1 fruit fly cellular context compared by ENCODE assay signal in genomic region chr3R:12406235-12407196, dm6.
TF ChIP-seq lines count a peak whose summit lies in the region.

TSS of gene CG5167 (plus strand) at chr3R:12406532.

TF ChIP-seq in whole organism, embryonic, 481 proteins besides CTCF, POLR2A, EP300 and RAD21 (continued from another document):
- TF ChIP-seq prd (optimal IDR thresholded peaks at IDR 0.05; lab: Kevin White, UChicago): no peak
- TF ChIP-seq prd (GFP tag; IDR thresholded peaks at IDR 0.05; lab: Robert Waterston, UW): no peak
- no peak for TF ChIP-seq ab (GFP tag; optimal IDR thresholded peaks at IDR 0.05; lab: Kevin White, UChicago)
- TF ChIP-seq tx (GFP tag; optimal IDR thresholded peaks at IDR 0.05; lab: Kevin White, UChicago): no peak
- TF ChIP-seq CG15696 (tag; optimal IDR thresholded peaks at IDR 0.05; lab: Kevin White, UChicago): peak; percentile 39
- TF ChIP-seq unc-4 (GFP tag; IDR thresholded peaks at IDR 0.05; lab: Robert Waterston, UW; ENCODE audit: partially characterized antibody): peak; percentile 39; the same call in 1 of the 2 replicates
- TF ChIP-seq NC2α (GFP tag; optimal IDR thresholded peaks at IDR 0.05; lab: Kevin White, UChicago): no peak
- TF ChIP-seq CG17912 (GFP tag; optimal IDR thresholded peaks at IDR 0.05; lab: Kevin White, UChicago): no peak
- peak; percentile 11; the same call in 1 of the 3 replicates for TF ChIP-seq B-H1 (GFP tag; IDR thresholded peaks at IDR 0.05; lab: Robert Waterston, UW)
- no peak for TF ChIP-seq h (optimal IDR thresholded peaks at IDR 0.05; lab: Kevin White, UChicago)
- TF ChIP-seq CG8924 (tag; optimal IDR thresholded peaks at IDR 0.05; lab: Kevin White, UChicago): peak; percentile 63
- TF ChIP-seq al (GFP tag; IDR thresholded peaks at IDR 0.05; lab: Robert Waterston, UW): no peak
- TF ChIP-seq lola (GFP tag; optimal IDR thresholded peaks at IDR 0.05; lab: Kevin White, UChicago): peak in 1 of 3 experiments; percentile 49
- TF ChIP-seq CG17186 (GFP tag; optimal IDR thresholded peaks at IDR 0.05; lab: Kevin White, UChicago): no peak
- peak; percentile 58 for TF ChIP-seq CG18262 (tag; optimal IDR thresholded peaks at IDR 0.05; lab: Kevin White, UChicago)
- TF ChIP-seq Awh (GFP tag; IDR thresholded peaks at IDR 0.05; lab: Robert Waterston, UW): no peak
- no peak for TF ChIP-seq CG18619 (GFP tag; optimal IDR thresholded peaks at IDR 0.05; lab: Kevin White, UChicago)
- peak; percentile 38 for TF ChIP-seq Sox102F (GFP tag; optimal IDR thresholded peaks at IDR 0.05; lab: Kevin White, UChicago)
- TF ChIP-seq CG33557 (GFP tag; optimal IDR thresholded peaks at IDR 0.05; lab: Kevin White, UChicago): peak; percentile 19
- TF ChIP-seq fd3F (GFP tag; optimal IDR thresholded peaks at IDR 0.05; lab: Kevin White, UChicago): peak; percentile 3
- no peak for TF ChIP-seq zfh2 (GFP tag; optimal IDR thresholded peaks at IDR 0.05; lab: Kevin White, UChicago)
- no peak for TF ChIP-seq Lhr (GFP tag; optimal IDR thresholded peaks at IDR 0.05; lab: Kevin White, UChicago)
- peak; percentile 52; the same call in 1 of the 2 replicates for TF ChIP-seq CG13287 (GFP tag; IDR thresholded peaks at IDR 0.05; lab: Robert Waterston, UW; ENCODE audit: partially characterized antibody)
- peak; percentile 54 for TF ChIP-seq CG17829 (tag; optimal IDR thresholded peaks at IDR 0.05; lab: Kevin White, UChicago)
- no peak for TF ChIP-seq CG1233 (GFP tag; optimal IDR thresholded peaks at IDR 0.05; lab: Kevin White, UChicago)
- TF ChIP-seq Lpt (GFP tag; optimal IDR thresholded peaks at IDR 0.05; lab: Kevin White, UChicago): no peak
- TF ChIP-seq CG12659 (GFP tag; optimal IDR thresholded peaks at IDR 0.05; lab: Kevin White, UChicago): peak; percentile 20
- peak; percentile 72 for TF ChIP-seq CG12391 (tag; optimal IDR thresholded peaks at IDR 0.05; lab: Kevin White, UChicago)
- peak; percentile 18 for TF ChIP-seq pho (GFP tag; optimal IDR thresholded peaks at IDR 0.05; lab: Kevin White, UChicago)
- peak; percentile 61 for TF ChIP-seq CG8290 (GFP tag; optimal IDR thresholded peaks at IDR 0.05; lab: Kevin White, UChicago)
- TF ChIP-seq CG8290 (tag; optimal IDR thresholded peaks at IDR 0.05; lab: Kevin White, UChicago): peak in 1 of 2 experiments; percentile 29
- TF ChIP-seq CG4820 (GFP tag; optimal IDR thresholded peaks at IDR 0.05; lab: Kevin White, UChicago): peak; percentile 99
- peak; percentile 39; the same call in 2 of the 3 replicates for TF ChIP-seq HLH4C (GFP tag; IDR thresholded peaks at IDR 0.05; lab: Robert Waterston, UW; ENCODE audit: partially characterized antibody)
- no peak for TF ChIP-seq CG15011 (GFP tag; optimal IDR thresholded peaks at IDR 0.05; lab: Kevin White, UChicago)
- TF ChIP-seq cas (GFP tag; IDR thresholded peaks at IDR 0.05; lab: Robert Waterston, UW): no peak
- TF ChIP-seq HmgZ (tag; optimal IDR thresholded peaks at IDR 0.05; lab: Kevin White, UChicago): no peak
- TF ChIP-seq Xrp1 (GFP tag; IDR thresholded peaks at IDR 0.05; lab: Robert Waterston, UW): peak; percentile 49
- TF ChIP-seq Bteb2 (GFP tag; optimal IDR thresholded peaks at IDR 0.05; lab: Kevin White, UChicago): no peak
- no peak for TF ChIP-seq CG8089 (GFP tag; optimal IDR thresholded peaks at IDR 0.05; lab: Kevin White, UChicago)
- TF ChIP-seq CG8765 (GFP tag; IDR thresholded peaks at IDR 0.05; lab: Robert Waterston, UW): 0 out of 2 replicates have a peak, but pooled peaks have one; percentile 5
- peak; percentile 39 for TF ChIP-seq CG7839 (tag; optimal IDR thresholded peaks at IDR 0.05; lab: Kevin White, UChicago)
- TF ChIP-seq lbe (GFP tag; optimal IDR thresholded peaks at IDR 0.05; lab: Kevin White, UChicago): peak; percentile 12
- TF ChIP-seq E2f1 (GFP tag; IDR thresholded peaks at IDR 0.05; lab: Robert Waterston, UW): no peak
- 0 out of 2 replicates have a peak, but pooled peaks have one; percentile 17 for TF ChIP-seq hbn (GFP tag; IDR thresholded peaks at IDR 0.05; lab: Robert Waterston, UW; ENCODE audit: partially characterized antibody)
- TF ChIP-seq Fer3 (tag; optimal IDR thresholded peaks at IDR 0.05; lab: Kevin White, UChicago): peak; percentile 35
- TF ChIP-seq CG13894 (tag; optimal IDR thresholded peaks at IDR 0.05; lab: Kevin White, UChicago): peak; percentile 13
- TF ChIP-seq ssp (GFP tag; IDR thresholded peaks at IDR 0.05; lab: Robert Waterston, UW): no peak
- no peak for TF ChIP-seq NC2β (GFP tag; optimal IDR thresholded peaks at IDR 0.05; lab: Kevin White, UChicago)
- TF ChIP-seq Taf1 (GFP tag; IDR thresholded peaks at IDR 0.05; lab: Robert Waterston, UW): no peak
- 0 out of 3 replicates have a peak, but pooled peaks have one; percentile 30 for TF ChIP-seq gce (GFP tag; IDR thresholded peaks at IDR 0.05; lab: Robert Waterston, UW)
- no peak for TF ChIP-seq tio (GFP tag; optimal IDR thresholded peaks at IDR 0.05; lab: Kevin White, UChicago)
- no peak for TF ChIP-seq Lim3 (GFP tag; IDR thresholded peaks at IDR 0.05; lab: Robert Waterston, UW)
- TF ChIP-seq tap (tag; optimal IDR thresholded peaks at IDR 0.05; lab: Kevin White, UChicago): peak; percentile 60
- no peak for TF ChIP-seq CG3838 (GFP tag; optimal IDR thresholded peaks at IDR 0.05; lab: Kevin White, UChicago)
- TF ChIP-seq CG3065 (GFP tag; optimal IDR thresholded peaks at IDR 0.05; lab: Kevin White, UChicago): no peak
- TF ChIP-seq CG17361 (GFP tag; IDR thresholded peaks at IDR 0.05; lab: Robert Waterston, UW): peak; percentile 38; the same call in 1 of the 3 replicates
- TF ChIP-seq az2 (GFP tag; optimal IDR thresholded peaks at IDR 0.05; lab: Kevin White, UChicago): peak; percentile 37
- peak; percentile 89 for TF ChIP-seq sens (GFP tag; lab: Kevin White, UChicago)
- TF ChIP-seq chinmo (GFP tag; IDR thresholded peaks at IDR 0.05; lab: Robert Waterston, UW; ENCODE audit: partially characterized antibody): 0 out of 4 replicates have a peak, but pooled peaks have one; percentile 25
- TF ChIP-seq nerfin-2 (GFP tag; IDR thresholded peaks at IDR 0.05; lab: Robert Waterston, UW; ENCODE audit: partially characterized antibody): peak; percentile 23; the same call in 1 of the 2 replicates
- TF ChIP-seq MTF-1 (GFP tag; optimal IDR thresholded peaks at IDR 0.05; lab: Kevin White, UChicago; ENCODE audit: borderline replicate concordance): no peak
- TF ChIP-seq CG12071 (GFP tag; optimal IDR thresholded peaks at IDR 0.05; lab: Kevin White, UChicago): no peak
- peak; percentile 58 for TF ChIP-seq Fer1 (GFP tag; optimal IDR thresholded peaks at IDR 0.05; lab: Kevin White, UChicago)
- no peak for TF ChIP-seq H2.0 (GFP tag; IDR thresholded peaks at IDR 0.05; lab: Robert Waterston, UW)
- TF ChIP-seq Dek (tag; optimal IDR thresholded peaks at IDR 0.05; lab: Kevin White, UChicago): peak; percentile 47
- TF ChIP-seq CG15601 (tag; optimal IDR thresholded peaks at IDR 0.05; lab: Kevin White, UChicago): peak; percentile 37
- peak; percentile 95 for TF ChIP-seq nom (GFP tag; optimal IDR thresholded peaks at IDR 0.05; lab: Kevin White, UChicago)
- peak; percentile 63 for TF ChIP-seq CG13424 (tag; optimal IDR thresholded peaks at IDR 0.05; lab: Kevin White, UChicago)
- TF ChIP-seq lab (GFP tag; optimal IDR thresholded peaks at IDR 0.05; lab: Kevin White, UChicago): peak; percentile 54
- no peak for TF ChIP-seq NfI (GFP tag; optimal IDR thresholded peaks at IDR 0.05; lab: Kevin White, UChicago)
- no peak for TF ChIP-seq maf-S (GFP tag; optimal IDR thresholded peaks at IDR 0.05; lab: Kevin White, UChicago)
- TF ChIP-seq CG30403 (GFP tag; optimal IDR thresholded peaks at IDR 0.05; lab: Kevin White, UChicago): peak; percentile 34
- peak; percentile 50 for TF ChIP-seq Deaf1 (tag; optimal IDR thresholded peaks at IDR 0.05; lab: Kevin White, UChicago)
- no peak for TF ChIP-seq pfk (GFP tag; optimal IDR thresholded peaks at IDR 0.05; lab: Kevin White, UChicago)
- TF ChIP-seq CG1602 (GFP tag; optimal IDR thresholded peaks at IDR 0.05; lab: Kevin White, UChicago): no peak
- peak; percentile 54 for TF ChIP-seq CG17328 (GFP tag; IDR thresholded peaks at IDR 0.05; lab: Robert Waterston, UW)
- TF ChIP-seq luna (GFP tag; optimal IDR thresholded peaks at IDR 0.05; lab: Kevin White, UChicago): peak; percentile 22
- peak; percentile 9 for TF ChIP-seq Myb (GFP tag; optimal IDR thresholded peaks at IDR 0.05; lab: Kevin White, UChicago)
- TF ChIP-seq B-H2 (GFP tag; optimal IDR thresholded peaks at IDR 0.05; lab: Kevin White, UChicago): no peak
- 0 out of 3 replicates have a peak, but pooled peaks have one; percentile 30 for TF ChIP-seq CG34422 (GFP tag; IDR thresholded peaks at IDR 0.05; lab: Robert Waterston, UW)
- no peak for TF ChIP-seq Hr39 (optimal IDR thresholded peaks at IDR 0.05; lab: Kevin White, UChicago)
- no peak for TF ChIP-seq gt (GFP tag; IDR thresholded peaks at IDR 0.05; lab: Robert Waterston, UW)
- no peak for TF ChIP-seq dm (GFP tag; optimal IDR thresholded peaks at IDR 0.05; lab: Kevin White, UChicago)
- peak; percentile 8 for TF ChIP-seq Nf-YC (tag; optimal IDR thresholded peaks at IDR 0.05; lab: Kevin White, UChicago)
- no peak for TF ChIP-seq CG32532 (GFP tag; IDR thresholded peaks at IDR 0.05; lab: Robert Waterston, UW)
- TF ChIP-seq NK7.1 (GFP tag; optimal IDR thresholded peaks at IDR 0.05; lab: Kevin White, UChicago): no peak
- TF ChIP-seq lilli (GFP tag; optimal IDR thresholded peaks at IDR 0.05; lab: Kevin White, UChicago): peak; percentile 45
- TF ChIP-seq CG10147 (GFP tag; optimal IDR thresholded peaks at IDR 0.05; lab: Kevin White, UChicago): peak; percentile 25
- peak; percentile 14 for TF ChIP-seq Ssrp (tag; optimal IDR thresholded peaks at IDR 0.05; lab: Kevin White, UChicago)
- TF ChIP-seq ewg (GFP tag; optimal IDR thresholded peaks at IDR 0.05; lab: Kevin White, UChicago): no peak
- TF ChIP-seq Max (GFP tag; optimal IDR thresholded peaks at IDR 0.05; lab: Kevin White, UChicago): peak; percentile 43
- TF ChIP-seq Six4 (GFP tag; optimal IDR thresholded peaks at IDR 0.05; lab: Kevin White, UChicago): no peak
- no peak for TF ChIP-seq CG7745 (tag; optimal IDR thresholded peaks at IDR 0.05; lab: Kevin White, UChicago)
- peak; percentile 54 for TF ChIP-seq mirr (GFP tag; optimal IDR thresholded peaks at IDR 0.05; lab: Kevin White, UChicago)
- TF ChIP-seq CG30020 (tag; optimal IDR thresholded peaks at IDR 0.05; lab: Kevin White, UChicago): peak; percentile 5
- TF ChIP-seq CG7963 (GFP tag; IDR thresholded peaks at IDR 0.05; lab: Robert Waterston, UW; ENCODE audit: partially characterized antibody): no peak
- no peak for TF ChIP-seq Rfx (GFP tag; IDR thresholded peaks at IDR 0.05; lab: Robert Waterston, UW)
- peak; percentile 76 for TF ChIP-seq CG34376 (GFP tag; optimal IDR thresholded peaks at IDR 0.05; lab: Kevin White, UChicago)
- no peak for TF ChIP-seq eyg (GFP tag; optimal IDR thresholded peaks at IDR 0.05; lab: Kevin White, UChicago)
- TF ChIP-seq vvl (GFP tag; IDR thresholded peaks at IDR 0.05; lab: Robert Waterston, UW): peak; percentile 49; the same call in 1 of the 2 replicates
- TF ChIP-seq Med (GFP tag; lab: Kevin White, UChicago): peak; percentile 55
- no peak for TF ChIP-seq CG4328 (GFP tag; optimal IDR thresholded peaks at IDR 0.05; lab: Kevin White, UChicago)
